Worm (Caenorhabditis elegans) whole organism, late embryonic: ENCODE data around the gene C27F2.9.

Experiments used
- T23F11.4 ChIP-seq: fragments of 200-800 bp; sonication (Bioruptor generic); optimal IDR thresholded peaks from 2 replicates; lab custom pipeline; 2018; ENCODE audit warnings: mild to moderate bottlenecking, missing genetic modification characterization, missing compliant biosample characterization
- elt-4 ChIP-seq: sonication (generic microtip); optimal IDR thresholded peaks from 2 replicates; lab custom pipeline; 2016; ENCODE audit warnings: missing genetic modification characterization, missing compliant biosample characterization
- fkh-10 ChIP-seq: fragments of 150-350 bp; optimal IDR thresholded peaks from 2 replicates; lab custom pipeline; 2014; ENCODE audit warnings: missing biosample characterization, missing genetic modification reagents, missing genetic modification characterization
- nfya-1 ChIP-seq: sonication (generic microtip); optimal IDR thresholded peaks from 2 replicates; lab custom pipeline; 2017; ENCODE audit warnings: missing genetic modification characterization, mild to moderate bottlenecking, missing compliant biosample characterization, antibody characterized with exemption, moderate library complexity
- pha-4 ChIP-seq: fragments of 150-350 bp; optimal IDR thresholded peaks from 2 replicates; lab custom pipeline; 2018; ENCODE audit warnings: missing biosample characterization, missing genetic modification reagents, missing genetic modification characterization
- rnt-1 ChIP-seq: sonication (generic microtip); optimal IDR thresholded peaks from 2 replicates; lab custom pipeline; 2016; ENCODE audit warnings: missing genetic modification characterization, missing compliant biosample characterization
- tbx-2 ChIP-seq: sonication (generic microtip); optimal IDR thresholded peaks from 2 replicates; lab custom pipeline; 2016; ENCODE audit warnings: missing genetic modification characterization, missing compliant biosample characterization
- unc-55 ChIP-seq: sonication (generic microtip); optimal IDR thresholded peaks from 2 replicates; lab custom pipeline; 2017; ENCODE audit warnings: missing biosample characterization, missing genetic modification reagents, missing genetic modification characterization

ce11 chrIII:4932203-4932699, 30.6 kb downstream of the C27F2.9 start, which contains the start of the genes C26E6.12 and eri-9:
- TF ChIP-seq nfya-1 (tag; lab: Kevin White, UChicago) (no peak), rnt-1 (tag; lab: Kevin White, UChicago) (no peak), elt-4 (tag; lab: Kevin White, UChicago) (no peak), tbx-2 (tag; lab: Kevin White, UChicago) (no peak), fkh-10 (GFP tag; lab: Kevin White, UChicago) (no peak), T23F11.4 (GFP tag; lab: Kevin White, UChicago) (no peak), unc-55 (GFP tag; lab: Kevin White, UChicago) (no peak), pha-4 (no peak)
